Worm (Caenorhabditis elegans) whole organism, early embryonic: ENCODE measurements around the gene K01D12.8.

ENCODE experiments used
- B0310.2 ChIP-seq: sonication (generic microtip); optimal IDR thresholded peaks from 2 replicates; lab custom pipeline; 2016; ENCODE audit warnings: mild to moderate bottlenecking, missing genetic modification characterization, missing compliant biosample characterization
- F13C5.2 ChIP-seq: sonication (generic microtip); optimal IDR thresholded peaks from 2 replicates; lab custom pipeline; 2017; ENCODE audit warnings: mild to moderate bottlenecking, missing genetic modification characterization, inconsistent platforms, missing compliant biosample characterization
- aly-1 ChIP-seq: sonication (generic microtip); optimal IDR thresholded peaks from 2 replicates; lab custom pipeline; 2016; ENCODE audit warnings: missing genetic modification characterization, missing compliant biosample characterization
- ama-1 ChIP-seq: fragments of 150-350 bp; optimal IDR thresholded peaks from 2 replicates; lab custom pipeline; 2014
- ceh-13 ChIP-seq: fragments of 200-800 bp; sonication (Bioruptor generic); optimal IDR thresholded peaks from 2 replicates; lab custom pipeline; 2018; ENCODE audit warnings: mild to moderate bottlenecking, missing genetic modification characterization, missing compliant biosample characterization
- ceh-36 ChIP-seq: sonication (generic microtip); optimal IDR thresholded peaks from 2 replicates; lab custom pipeline; 2016; ENCODE audit warnings: missing genetic modification characterization, inconsistent platforms, missing compliant biosample characterization
- ets-7 ChIP-seq: sonication (generic microtip); optimal IDR thresholded peaks from 2 replicates; lab custom pipeline; 2016; ENCODE audit warnings: missing genotype, missing genetic modification characterization, missing compliant biosample characterization
- flt-1 ChIP-seq: fragments of 200-800 bp; sonication (Bioruptor generic); IDR thresholded peaks from 2 replicates; pipeline ENCODE4 v1.3.6; 2022; ENCODE audit warnings: missing genetic modification characterization, missing compliant biosample characterization
- hmbx-1 ChIP-seq: sonication (generic microtip); optimal IDR thresholded peaks from 2 replicates; lab custom pipeline; 2016; ENCODE audit warnings: mild to moderate bottlenecking, missing genetic modification characterization, missing compliant biosample characterization
- hmg-4 ChIP-seq: fragments of 200-800 bp; sonication (Bioruptor generic); optimal IDR thresholded peaks from 2 replicates; lab custom pipeline; 2018; ENCODE audit warnings: mild to moderate bottlenecking, missing genetic modification characterization, missing compliant biosample characterization
- hnd-1 ChIP-seq: sonication (generic microtip); optimal IDR thresholded peaks from 2 replicates; lab custom pipeline; 2016; ENCODE audit warnings: missing genetic modification characterization, missing compliant biosample characterization
- pes-1 ChIP-seq: fragments of 200-800 bp; sonication (Bioruptor generic); IDR thresholded peaks from 2 replicates; pipeline ENCODE4 v1.3.6; 2022; ENCODE audit warnings: missing genetic modification reagents, missing genetic modification characterization, missing compliant biosample characterization
- scrt-1 ChIP-seq: fragments of 200-800 bp; sonication (Bioruptor generic); IDR thresholded peaks from 2 replicates; pipeline ENCODE4 v1.3.6; 2022; ENCODE audit warnings: missing genetic modification characterization, missing compliant biosample characterization
- sea-1 ChIP-seq: fragments of 200-800 bp; sonication (Bioruptor generic); conservative IDR thresholded peaks from 2 replicates; pipeline ENCODE4 v1.3.6; 2022; ENCODE audit warnings: missing genetic modification characterization, missing compliant biosample characterization
- tbx-11 ChIP-seq: fragments of 200-800 bp; sonication (Bioruptor generic); IDR thresholded peaks from 2 replicates; pipeline ENCODE4 v1.3.6; 2022; ENCODE audit warnings: missing genetic modification characterization, missing compliant biosample characterization
- tbx-37 ChIP-seq: fragments of 200-800 bp; sonication (Bioruptor generic); conservative IDR thresholded peaks from 2 replicates; pipeline ENCODE4 v1.3.6; 2022; ENCODE audit warnings: missing genetic modification reagents, missing genetic modification characterization, missing compliant biosample characterization
- tra-4 ChIP-seq: sonication (generic microtip); optimal IDR thresholded peaks from 2 replicates; lab custom pipeline; 2017; ENCODE audit warnings: missing genetic modification characterization, missing compliant biosample characterization

K01D12.8 gene

DNA sequence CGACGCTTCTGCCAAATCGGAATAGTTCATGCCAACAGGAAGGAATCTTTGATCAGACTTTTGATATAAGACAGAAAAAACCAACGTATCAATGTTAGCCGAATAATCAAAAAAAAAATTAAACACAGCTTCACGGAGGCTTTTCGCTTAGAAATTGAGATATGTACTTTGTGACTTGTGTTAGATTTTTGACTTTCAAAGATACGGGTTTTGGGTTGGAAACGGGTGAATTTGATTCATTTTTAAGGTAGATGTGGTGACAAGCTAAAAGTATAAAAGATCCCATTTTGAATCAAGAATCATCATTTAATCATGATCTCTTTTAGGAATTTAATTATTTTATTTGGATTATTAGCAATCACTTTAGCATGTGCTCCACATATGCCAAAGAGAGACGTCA lies at the start of gene K01D12.8:
K01D12.8 (plus strand) TSS at position 301 of the 400 bp plus-strand sequence.
- TF ChIP-seq tra-4 (no peak), ceh-13 (no peak), tbx-11 (GFP tag; lab: Robert Waterston, UW) (no peak), pes-1 (GFP tag; lab: Robert Waterston, UW) (no peak), ets-7 (tag; lab: Kevin White, UChicago) (no peak), ceh-36 (tag; lab: Kevin White, UChicago) (no peak), F13C5.2 (tag; lab: Kevin White, UChicago) (no peak), B0310.2 (tag; lab: Kevin White, UChicago) (no peak), ama-1 (no peak), scrt-1 (no peak)

DNA sequence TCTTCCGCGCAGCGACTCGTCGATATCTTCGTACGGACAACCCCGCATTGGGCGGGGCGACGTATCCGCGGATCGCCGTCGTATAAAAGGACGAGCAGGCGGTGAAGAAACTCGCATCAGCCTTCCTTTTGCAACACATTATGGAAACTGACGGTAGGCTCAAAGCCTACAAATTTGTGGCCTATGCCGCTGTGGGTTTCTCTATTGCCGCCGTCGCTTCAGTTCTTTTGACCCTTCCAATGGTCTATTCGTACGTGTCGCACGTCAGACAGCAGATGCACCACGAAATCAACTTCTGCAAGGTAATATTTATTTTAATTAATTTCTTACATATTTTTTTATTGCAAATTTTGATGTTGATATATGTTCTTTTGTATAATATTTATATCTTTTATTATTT lies 49.6 kb upstream of the K01D12.8 start:
- no peak for TF ChIP-seq ceh-13
- TF ChIP-seq ama-1, result peak; percentile 8

DNA sequence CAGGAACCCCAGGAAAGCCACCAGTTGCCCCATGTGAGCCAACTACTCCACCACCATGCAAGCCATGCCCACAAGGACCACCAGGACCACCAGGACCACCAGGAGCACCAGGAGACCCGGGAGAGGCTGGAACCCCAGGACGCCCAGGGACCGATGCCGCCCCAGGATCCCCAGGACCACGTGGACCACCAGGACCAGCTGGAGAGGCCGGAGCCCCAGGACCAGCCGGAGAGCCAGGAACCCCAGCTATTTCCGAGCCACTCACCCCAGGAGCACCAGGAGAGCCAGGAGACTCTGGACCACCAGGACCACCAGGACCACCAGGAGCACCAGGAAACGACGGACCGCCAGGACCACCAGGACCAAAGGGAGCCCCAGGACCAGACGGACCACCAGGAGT lies 49.0 kb upstream of the K01D12.8 start:
- TF ChIP-seq ama-1, result no peak
- peak; percentile 21; the same call in 1 of the 2 replicates for TF ChIP-seq pes-1 (GFP tag; lab: Robert Waterston, UW)
- TF ChIP-seq ceh-13, result no peak
- TF ChIP-seq aly-1, result peak; percentile 10
- 0 out of 2 replicates have a peak, but pooled peaks have one; percentile 5 for TF ChIP-seq scrt-1
- no peak for TF ChIP-seq ceh-36 (tag; lab: Kevin White, UChicago)
- TF ChIP-seq B0310.2 (tag; lab: Kevin White, UChicago), result peak; percentile 19
- no peak for TF ChIP-seq ets-7 (tag; lab: Kevin White, UChicago)

DNA sequence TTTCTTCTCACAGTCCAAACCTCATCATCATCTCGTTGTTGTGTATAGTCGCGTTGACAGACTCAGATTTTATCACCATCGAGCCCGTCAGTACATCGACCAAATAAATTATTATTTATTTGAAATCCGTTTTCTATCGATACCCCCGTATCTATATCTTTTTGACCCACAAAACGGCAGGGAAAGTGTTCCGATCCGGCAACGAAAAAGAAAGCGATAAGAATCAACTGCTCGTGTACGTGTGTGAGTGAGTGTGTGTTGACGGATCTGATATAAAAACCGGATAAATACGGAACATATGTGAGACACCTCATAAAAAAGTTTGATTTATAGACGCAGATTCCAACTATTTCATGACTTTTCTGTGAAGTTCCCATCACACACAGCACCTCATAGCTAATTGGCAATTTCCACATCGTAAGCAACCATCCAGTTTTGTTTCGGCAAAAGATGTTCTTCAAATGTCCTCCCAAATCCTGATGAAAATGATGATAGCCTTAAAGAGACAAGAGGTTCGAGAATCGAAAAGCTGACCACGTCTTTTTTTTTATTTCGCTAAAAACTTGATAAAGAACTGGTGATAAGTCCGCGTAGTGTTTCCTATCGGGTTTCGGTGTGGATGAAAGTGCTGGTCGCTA lies 48.1 kb upstream of the K01D12.8 start:
- TF ChIP-seq aly-1 (no peak), hnd-1 (tag; lab: Kevin White, UChicago) (no peak), tbx-37 (GFP tag; lab: Robert Waterston, UW) (no peak), hmbx-1 (no peak)

DNA sequence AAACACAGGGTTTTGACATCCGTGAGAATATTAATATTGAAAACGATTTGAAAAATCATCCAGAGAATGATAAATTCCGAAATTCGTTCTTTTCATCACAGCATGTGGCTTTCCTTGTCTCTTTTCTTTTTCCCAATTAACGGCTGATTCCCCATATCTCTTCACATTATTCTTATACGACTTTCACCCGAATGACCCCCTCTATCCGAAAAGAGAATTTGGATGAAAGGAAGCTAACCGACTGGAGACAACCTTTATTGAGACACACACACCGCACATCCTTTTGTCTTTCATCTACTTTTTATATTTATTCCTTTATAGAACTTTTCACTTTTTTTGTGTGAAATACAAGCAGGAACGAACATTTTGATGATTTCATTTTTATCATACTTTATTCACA lies 44.8 kb upstream of the K01D12.8 start:
- TF ChIP-seq pes-1 (GFP tag; lab: Robert Waterston, UW), result no peak

DNA sequence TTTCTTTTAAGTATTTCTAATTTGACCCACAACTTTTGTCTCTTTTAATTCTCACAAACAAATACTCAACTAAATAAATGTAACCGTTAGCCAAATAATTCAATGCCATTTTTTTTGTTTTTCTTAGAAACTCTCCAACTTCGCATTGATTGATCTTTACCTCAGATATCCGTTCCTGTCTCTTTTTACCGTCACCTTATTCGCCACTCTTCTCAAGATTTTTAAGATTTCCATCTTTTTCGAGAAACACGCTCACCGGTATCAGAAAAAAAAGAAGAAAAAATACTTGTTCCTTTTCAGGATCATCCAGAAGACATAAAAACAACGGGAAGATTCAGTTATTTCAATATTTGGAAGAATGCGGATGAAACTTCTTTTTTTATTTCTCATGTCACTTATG lies 44.1 kb upstream of the K01D12.8 start, which contains the start of gene F23H12.5:
F23H12.5 (plus strand) TSS at position 301 of the 400 bp plus-strand sequence.
- no peak for TF ChIP-seq ets-7 (tag; lab: Kevin White, UChicago)
- TF ChIP-seq ama-1, result no peak
- TF ChIP-seq tra-4, result no peak
- TF ChIP-seq ceh-36 (tag; lab: Kevin White, UChicago), result no peak
- TF ChIP-seq scrt-1, result no peak
- TF ChIP-seq pes-1 (GFP tag; lab: Robert Waterston, UW), result no peak
- TF ChIP-seq tbx-11 (GFP tag; lab: Robert Waterston, UW), result no peak
- TF ChIP-seq B0310.2 (tag; lab: Kevin White, UChicago), result no peak
- no peak for TF ChIP-seq F13C5.2 (tag; lab: Kevin White, UChicago)
- TF ChIP-seq flt-1 (GFP tag; lab: Robert Waterston, UW), result no peak
- no peak for TF ChIP-seq hmbx-1
- TF ChIP-seq sea-1, result no peak
- TF ChIP-seq aly-1, result no peak
- no peak for TF ChIP-seq ceh-13
- TF ChIP-seq hmg-4 (GFP tag; lab: Kevin White, UChicago), result no peak
- no peak for TF ChIP-seq hnd-1 (tag; lab: Kevin White, UChicago)
- no peak for TF ChIP-seq tbx-37 (GFP tag; lab: Robert Waterston, UW)

DNA sequence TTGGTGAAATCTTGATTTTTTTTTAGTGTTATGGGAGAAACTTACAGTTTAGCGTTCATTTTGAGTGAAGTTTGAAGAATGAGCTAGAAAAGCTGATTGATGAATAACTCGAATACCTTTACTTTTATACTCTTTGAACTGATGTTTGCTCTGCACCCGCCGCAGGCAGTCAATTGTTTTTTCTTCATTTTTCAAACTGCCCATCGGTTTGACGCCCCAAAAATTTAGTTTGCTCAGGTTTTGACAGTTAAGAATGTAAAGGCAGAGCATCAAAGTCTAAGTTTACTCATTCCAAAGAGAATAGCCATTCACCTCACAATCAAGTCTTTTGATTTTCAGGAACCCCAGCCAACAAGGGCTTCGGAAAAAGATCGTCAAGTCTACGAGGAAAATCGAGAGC lies 40.8 kb upstream of the K01D12.8 start, which contains the start of gene fipr-1:
fipr-1 (minus strand) TSS at position 101 of the 400 bp plus-strand sequence.
- no peak for TF ChIP-seq tbx-11 (GFP tag; lab: Robert Waterston, UW)
- no peak for TF ChIP-seq aly-1
- TF ChIP-seq B0310.2 (tag; lab: Kevin White, UChicago), result no peak
- no peak for TF ChIP-seq scrt-1
- no peak for TF ChIP-seq tra-4
- TF ChIP-seq ceh-36 (tag; lab: Kevin White, UChicago), result no peak
- TF ChIP-seq hnd-1 (tag; lab: Kevin White, UChicago), result no peak
- no peak for TF ChIP-seq hmbx-1
- TF ChIP-seq hmg-4 (GFP tag; lab: Kevin White, UChicago), result no peak
- no peak for TF ChIP-seq sea-1
- no peak for TF ChIP-seq ama-1
- TF ChIP-seq ets-7 (tag; lab: Kevin White, UChicago), result no peak

DNA sequence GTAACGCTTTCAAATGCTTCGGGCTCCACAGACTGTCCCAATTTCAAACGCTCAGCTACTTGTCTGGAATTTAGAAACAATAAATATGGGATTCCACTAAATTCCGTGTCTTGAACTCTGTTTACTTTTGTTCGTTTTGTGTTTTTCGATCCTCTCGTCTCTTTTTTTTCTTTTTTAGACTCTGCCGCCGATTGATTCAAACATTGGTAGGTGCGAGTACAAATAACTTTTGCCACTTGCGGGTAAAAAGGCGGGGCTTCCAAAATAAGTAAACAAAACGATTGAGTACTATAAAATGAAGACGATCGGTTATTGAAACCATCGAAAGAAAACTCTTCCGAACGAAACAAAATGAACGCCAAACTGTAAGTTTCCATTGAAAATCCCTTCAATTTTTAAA lies 37.4 kb upstream of the K01D12.8 start, which contains the start of gene fipr-2:
fipr-2 (plus strand) TSS at position 245 of the 400 bp plus-strand sequence.
- TF ChIP-seq flt-1 (GFP tag; lab: Robert Waterston, UW) (no peak), scrt-1 (no peak), sea-1 (no peak), hnd-1 (tag; lab: Kevin White, UChicago) (no peak), hmbx-1 (no peak), ceh-36 (tag; lab: Kevin White, UChicago) (no peak), tbx-11 (GFP tag; lab: Robert Waterston, UW) (no peak), tbx-37 (GFP tag; lab: Robert Waterston, UW) (no peak), ets-7 (tag; lab: Kevin White, UChicago) (no peak), B0310.2 (tag; lab: Kevin White, UChicago) (no peak), ama-1 (no peak), hmg-4 (GFP tag; lab: Kevin White, UChicago) (no peak), F13C5.2 (tag; lab: Kevin White, UChicago) (no peak), pes-1 (GFP tag; lab: Robert Waterston, UW) (no peak), aly-1 (no peak), ceh-13 (no peak), tra-4 (no peak)
